Worm (Caenorhabditis elegans) whole organism, L4/young adult: Measurements from ENCODE around the gene ZK154.1.

Source experiments
- W03F9.2 ChIP-seq: fragments of 150-350 bp; optimal IDR thresholded peaks from 2 replicates; lab custom pipeline; 2014; ENCODE audit warnings: missing biosample characterization, missing genetic modification characterization
- dao-5 ChIP-seq: sonication (generic microtip); optimal IDR thresholded peaks from 2 replicates; lab custom pipeline; 2016; ENCODE audit warnings: missing genotype, missing genetic modification characterization, moderate library complexity, missing compliant biosample characterization
- him-1 ChIP-seq: sonication (generic microtip); optimal IDR thresholded peaks from 2 replicates; lab custom pipeline; 2016; ENCODE audit warnings: missing genotype, missing genetic modification reagents, missing genetic modification characterization, missing compliant biosample characterization

DNA sequence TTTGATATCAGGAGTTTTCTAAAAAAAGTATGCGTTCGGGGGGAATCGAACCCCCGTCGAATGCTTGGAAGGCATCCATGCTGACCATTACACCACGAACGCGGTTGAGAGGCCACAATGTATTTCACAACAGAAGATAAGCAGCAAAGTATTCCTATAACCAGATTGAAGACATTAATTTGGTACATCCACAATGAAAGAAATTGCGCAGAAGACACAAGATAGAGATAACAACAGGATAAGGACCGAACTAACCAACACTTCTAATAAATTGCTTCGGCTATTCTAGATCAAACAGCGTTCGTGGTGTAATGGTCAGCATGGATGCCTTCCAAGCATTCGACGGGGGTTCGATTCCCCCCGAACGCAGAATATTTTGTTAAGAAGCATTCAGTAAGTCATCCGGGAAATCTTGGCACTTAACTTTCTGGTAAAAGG, 14.9 kb downstream of the ZK154.1 start:
- TF ChIP-seq him-1 (no peak), dao-5 (tag; lab: Kevin White, UChicago) (peak; percentile 27), W03F9.2 (no peak)
